Worm (Caenorhabditis elegans): Measurements from ENCODE around the gene T20D4.3.

T20D4.3 gene

ce11 chrV:3442609-3443008 lies 24.6 kb downstream of the T20D4.3 start:
- TF ChIP-seq sox-4 (tag; optimal IDR thresholded peaks at IDR 0.05) (no peak), efl-1 (optimal IDR thresholded peaks at IDR 0.05) (no peak), efl-1 (GFP tag; optimal IDR thresholded peaks at IDR 0.05 in 1 of 2) (peak in 1 of 2 experiments; percentile 71), nhr-90 (tag; optimal IDR thresholded peaks at IDR 0.05; ENCODE audit: poor library complexity) (no peak), aly-2 (tag; optimal IDR thresholded peaks at IDR 0.05) (no peak)

DNA sequence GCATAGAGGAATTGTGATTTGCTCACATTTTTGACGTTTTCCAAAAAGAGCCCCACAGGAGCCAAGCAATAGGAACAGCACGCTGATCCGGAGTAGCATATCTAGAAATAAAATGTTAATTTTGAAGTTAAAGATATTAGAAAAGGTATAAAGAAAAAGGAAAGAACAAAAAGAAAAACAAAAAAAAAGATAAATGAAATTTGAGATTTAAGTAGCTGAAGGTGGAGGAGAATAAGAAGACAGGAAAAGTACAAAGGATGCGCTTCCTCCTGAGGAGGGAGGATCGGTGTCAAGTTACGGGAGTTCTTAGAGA lies 26.7 kb downstream of the T20D4.3 start, which contains the start of gene cfz-2:
TSS of gene cfz-2 (minus strand) at position 101 of the 313 bp plus-strand sequence.
- TF ChIP-seq F16B12.6 (tag; optimal IDR thresholded peaks at IDR 0.05) (no peak), jun-1 (tag; optimal IDR thresholded peaks at IDR 0.05) (no peak), alr-1 (tag; optimal IDR thresholded peaks at IDR 0.05; ENCODE audit: borderline replicate concordance) (no peak), hlh-17 (GFP tag; optimal IDR thresholded peaks at IDR 0.05; ENCODE audit: borderline replicate concordance) (no peak), unc-30 (tag; optimal IDR thresholded peaks at IDR 0.05) (no peak), fkh-4 (tag; optimal IDR thresholded peaks at IDR 0.05; ENCODE audit: borderline replicate concordance) (no peak), ceh-88 (GFP tag; IDR thresholded peaks at IDR 0.05) (no peak), fkh-10 (GFP tag; optimal IDR thresholded peaks at IDR 0.05) (no peak), fos-1 (tag; optimal IDR thresholded peaks at IDR 0.05) (no peak), C04F5.9 (tag; optimal IDR thresholded peaks at IDR 0.05) (no peak), Y116A8C.19 (tag; optimal IDR thresholded peaks at IDR 0.05; ENCODE audit: borderline replicate concordance) (no peak), nhr-85 (tag) (no peak), sox-4 (tag; optimal IDR thresholded peaks at IDR 0.05) (no peak), efl-1 (optimal IDR thresholded peaks at IDR 0.05) (no peak), efl-1 (GFP tag; optimal IDR thresholded peaks at IDR 0.05 in 1 of 2) (no peak), ceh-8 (GFP tag; optimal IDR thresholded peaks at IDR 0.05) (no peak), lin-13 (GFP tag; optimal IDR thresholded peaks at IDR 0.05) (no peak), mdl-1 (tag; optimal IDR thresholded peaks at IDR 0.05) (no peak), irx-1 (tag; optimal IDR thresholded peaks at IDR 0.05) (no peak), unc-130 (tag; optimal IDR thresholded peaks at IDR 0.05) (no peak), tbx-2 (tag; optimal IDR thresholded peaks at IDR 0.05) (no peak)

- TF ChIP-seq elt-3 (tag; optimal IDR thresholded peaks at IDR 0.05) = no peak
- no peak for TF ChIP-seq efl-1 (optimal IDR thresholded peaks at IDR 0.05)
- peak in 1 of 2 experiments; percentile 83 for TF ChIP-seq efl-1 (GFP tag; optimal IDR thresholded peaks at IDR 0.05 in 1 of 2)
- no peak for TF ChIP-seq nhr-12 (tag; optimal IDR thresholded peaks at IDR 0.05)
These were observed 27.2 kb downstream of the T20D4.3 start for ce11 chrV:3445090-3445832.

DNA sequence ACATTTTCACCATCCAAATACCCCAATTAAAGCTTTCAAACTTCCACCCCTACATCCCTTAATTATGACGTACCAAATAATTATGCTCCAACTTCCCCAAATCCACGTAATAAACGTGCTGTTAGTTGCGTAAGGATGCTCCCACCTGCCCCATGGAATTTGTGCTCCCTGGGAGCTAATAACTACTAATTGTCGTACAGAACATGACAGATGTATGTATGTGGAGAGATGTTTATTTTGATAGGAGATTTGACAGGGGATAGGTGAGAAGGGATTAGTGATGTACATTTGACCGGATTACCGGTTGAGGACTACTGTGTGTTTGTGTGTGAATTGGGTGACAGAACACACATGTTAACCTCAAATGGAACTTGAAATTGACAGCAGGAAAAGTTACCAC lies 31.8 kb downstream of the T20D4.3 start:
- no peak for TF ChIP-seq mab-9 (GFP tag; IDR thresholded peaks at IDR 0.05)
- no peak for TF ChIP-seq ztf-4 (tag; optimal IDR thresholded peaks at IDR 0.05)
- no peak for TF ChIP-seq ces-1 (GFP tag; optimal IDR thresholded peaks at IDR 0.05)
- TF ChIP-seq unc-30 (tag; optimal IDR thresholded peaks at IDR 0.05) = no peak
- TF ChIP-seq isw-1 (GFP tag; IDR thresholded peaks at IDR 0.05) = no peak
- no peak for TF ChIP-seq alr-1 (tag; optimal IDR thresholded peaks at IDR 0.05; ENCODE audit: borderline replicate concordance)
- no peak for TF ChIP-seq unc-86 (tag; optimal IDR thresholded peaks at IDR 0.05)
- TF ChIP-seq tlp-1 (tag; optimal IDR thresholded peaks at IDR 0.05) = no peak
- no peak for TF ChIP-seq pax-3 (tag; optimal IDR thresholded peaks at IDR 0.05)
- TF ChIP-seq dpl-1 (GFP tag; optimal IDR thresholded peaks at IDR 0.05) = no peak
- TF ChIP-seq lin-15B (tag; optimal IDR thresholded peaks at IDR 0.05) = no peak
- TF ChIP-seq snu-23 (GFP tag; optimal IDR thresholded peaks at IDR 0.05) = no peak
- TF ChIP-seq pqm-1 (tag; optimal IDR thresholded peaks at IDR 0.05) = no peak
- TF ChIP-seq egl-27 (tag; optimal IDR thresholded peaks at IDR 0.05) = no peak
- TF ChIP-seq ceh-82 (tag; optimal IDR thresholded peaks at IDR 0.05) = no peak
- no peak for TF ChIP-seq mef-2 (tag; optimal IDR thresholded peaks at IDR 0.05)
- no peak for TF ChIP-seq unc-130 (tag; optimal IDR thresholded peaks at IDR 0.05)
- TF ChIP-seq ztf-11 (tag; optimal IDR thresholded peaks at IDR 0.05) = no peak
